Worm (Caenorhabditis elegans) whole organism, mixed stage, embryonic: ENCODE results near the gene spig-4.

Experiments
- blmp-1 ChIP-seq: fragments of 150-350 bp; optimal IDR thresholded peaks from 2 replicates; lab custom pipeline; 2014; ENCODE audit warnings: missing biosample characterization, missing genetic modification characterization
- lin-13 ChIP-seq: fragments of 150-350 bp; optimal IDR thresholded peaks from 2 replicates; lab custom pipeline; 2014; ENCODE audit warnings: missing biosample characterization, missing genetic modification characterization
- lin-32 ChIP-seq: fragments of 200-800 bp; sonication (Bioruptor generic); optimal IDR thresholded peaks from 2 replicates; lab custom pipeline; 2018; ENCODE audit warnings: mild to moderate bottlenecking, missing genetic modification characterization, missing compliant biosample characterization
- mab-5 ChIP-seq: fragments of 150-350 bp; optimal IDR thresholded peaks from 2 replicates; lab custom pipeline; 2014; ENCODE audit warnings: missing biosample characterization, missing genetic modification characterization
- mep-1 ChIP-seq: fragments of 150-350 bp; optimal IDR thresholded peaks from 2 replicates; lab custom pipeline; 2017; ENCODE audit warnings: missing biosample characterization, missing genetic modification reagents, missing genetic modification characterization, inconsistent platforms
- mls-2 ChIP-seq: sonication (generic microtip); optimal IDR thresholded peaks from 2 replicates; lab custom pipeline; 2016; ENCODE audit warnings: mild to moderate bottlenecking, missing genetic modification characterization, moderate library complexity, missing compliant biosample characterization
- pha-4 ChIP-seq: fragments of 150-350 bp; optimal IDR thresholded peaks from 2 replicates; lab custom pipeline; 2018; ENCODE audit warnings: missing biosample characterization, missing genetic modification reagents, missing genetic modification characterization
- snpc-4 ChIP-seq: fragments of 150-350 bp; optimal IDR thresholded peaks from 2 replicates; lab custom pipeline; 2014; ENCODE audit warnings: missing biosample characterization, missing genetic modification characterization
- unc-120 ChIP-seq: sonication (generic microtip); optimal IDR thresholded peaks from 2 replicates; lab custom pipeline; 2017; ENCODE audit warnings: missing genetic modification characterization, missing compliant biosample characterization; ENCODE audit not compliant: poor library complexity, severe bottlenecking
- unc-62 ChIP-seq: fragments of 150-350 bp; optimal IDR thresholded peaks from 2 replicates; lab custom pipeline; 2014; ENCODE audit warnings: missing biosample characterization, missing genetic modification reagents, missing genetic modification characterization
- zip-8 ChIP-seq: fragments of 150-350 bp; optimal IDR thresholded peaks from 2 replicates; lab custom pipeline; 2014; ENCODE audit warnings: missing biosample characterization, missing genetic modification characterization

DNA sequence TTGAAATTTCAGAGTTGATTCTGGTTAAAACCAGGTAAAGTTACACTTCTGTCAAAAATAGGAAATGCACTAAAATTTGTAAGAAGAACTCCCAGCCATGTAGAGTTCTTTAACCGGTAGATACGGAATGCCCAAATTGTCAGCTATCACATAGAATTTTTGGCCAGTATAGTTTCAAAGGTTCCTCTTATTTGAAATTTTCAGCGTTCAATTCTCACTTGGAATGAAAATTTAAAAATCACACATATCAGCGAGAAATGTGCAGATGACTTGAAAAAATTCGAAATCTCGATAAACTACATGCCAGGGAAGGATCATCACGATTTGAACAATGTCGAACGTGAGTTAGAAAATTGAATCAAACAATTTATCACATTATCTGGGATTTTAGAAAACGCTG lies 10.2 kb downstream of the spig-4 start, which contains the start of gene F14D7.3:
- TF ChIP-seq pha-4 (tag; lab: Kevin White, UChicago) = no peak
- TF ChIP-seq snpc-4 = no peak
- TF ChIP-seq unc-62 (GFP tag; lab: Kevin White, UChicago) = no peak
- TF ChIP-seq mep-1 = no peak
- no peak for TF ChIP-seq lin-13
- no peak for TF ChIP-seq blmp-1
- TF ChIP-seq unc-120 = no peak
- TF ChIP-seq mab-5 (tag; lab: Kevin White, UChicago) = no peak
- TF ChIP-seq lin-32 = no peak
- TF ChIP-seq zip-8 = no peak
- TF ChIP-seq mls-2 (tag; lab: Kevin White, UChicago) = no peak
